Worm (Caenorhabditis elegans) whole organism, L4 larva: Measurements from ENCODE around the gene ccdc-47.

ENCODE experiments used
- ama-1 ChIP-seq: fragments of 150-350 bp; optimal IDR thresholded peaks from 2 replicates; lab custom pipeline; 2014; ENCODE audit warnings: inconsistent platforms, mixed read lengths
- ceh-82 ChIP-seq: sonication (generic microtip); optimal IDR thresholded peaks from 2 replicates; lab custom pipeline; 2017; ENCODE audit warnings: missing biosample characterization, missing genetic modification characterization

DNA sequence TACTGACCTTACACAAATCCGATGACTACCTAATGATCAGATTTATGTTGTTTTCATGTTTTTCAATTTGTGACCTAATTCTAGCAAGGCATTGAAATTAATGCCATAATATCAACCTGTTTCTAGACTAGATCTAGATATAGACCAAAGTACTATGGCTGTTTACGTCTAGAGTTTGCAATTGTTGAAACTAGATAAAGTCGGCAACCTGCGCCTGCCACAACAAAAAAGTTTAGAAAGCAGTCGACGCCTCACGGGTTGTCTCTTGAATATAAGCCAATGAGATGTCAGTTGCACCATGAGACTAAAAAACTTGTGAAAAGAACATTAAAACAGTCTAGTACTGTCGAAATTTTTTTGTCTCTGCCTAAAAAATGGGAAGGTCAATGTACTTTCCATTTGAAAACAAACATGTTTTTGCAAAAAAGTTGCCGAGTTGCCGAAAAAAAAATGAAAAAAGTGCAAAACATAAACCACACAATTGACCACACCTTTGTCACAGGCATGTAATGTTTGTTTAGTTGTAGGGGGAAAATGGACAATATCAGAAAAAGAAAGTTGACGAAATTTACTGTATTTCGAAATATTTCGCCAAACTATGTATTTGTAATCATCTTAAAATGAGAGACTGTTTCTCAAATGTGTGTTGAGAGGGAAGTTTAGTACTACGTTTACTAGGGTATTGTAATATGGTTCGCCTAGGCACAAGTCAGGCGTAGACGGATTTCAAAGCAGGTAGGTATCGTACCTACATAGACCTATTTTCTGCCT is 37.6 kb upstream of the ccdc-47 start:
- TF ChIP-seq ama-1 (lab: Kevin White, UChicago) (no peak), ceh-82 (no peak)
